Worm (Caenorhabditis elegans) whole organism, dauer: Measurements from ENCODE around the gene ZK757.1.

Experiments
- unc-62 ChIP-seq: sonication (generic microtip); optimal IDR thresholded peaks from 2 replicates; lab custom pipeline; 2017; ENCODE audit warnings: missing biosample characterization, missing genetic modification reagents, missing genetic modification characterization

The ZK757.1 gene

DNA sequence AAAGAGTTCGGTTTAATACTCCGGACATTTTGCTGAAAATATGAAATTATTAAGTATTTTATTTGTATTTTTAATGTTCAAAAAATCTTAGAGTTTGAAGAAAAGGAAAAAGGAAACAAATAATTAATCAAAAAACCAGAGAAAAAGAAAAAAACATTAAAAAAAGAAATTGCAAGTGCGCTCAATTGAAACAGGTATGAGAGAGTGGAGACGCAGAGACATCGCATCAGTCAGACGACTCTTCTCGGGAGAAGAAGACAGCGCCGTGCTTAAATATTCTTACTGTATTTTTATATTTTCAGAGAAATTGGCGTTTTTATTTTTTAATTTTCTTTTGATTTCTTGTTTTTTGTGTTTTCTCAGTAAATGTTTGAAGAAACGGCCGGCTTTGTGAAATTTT lies 22.8 kb downstream of the ZK757.1 start, which contains the start of gene mrpl-36:
TSS of gene mrpl-36 (minus strand) at position 34 of the 400 bp plus-strand sequence.
- TF ChIP-seq unc-62: no peak

ce11 chrIII:9846093-9846492 lies 24.8 kb downstream of the ZK757.1 start, which contains the start of gene K11H3.2:
K11H3.2 (plus strand) TSS chrIII:9846393.
- no peak for TF ChIP-seq unc-62

DNA sequence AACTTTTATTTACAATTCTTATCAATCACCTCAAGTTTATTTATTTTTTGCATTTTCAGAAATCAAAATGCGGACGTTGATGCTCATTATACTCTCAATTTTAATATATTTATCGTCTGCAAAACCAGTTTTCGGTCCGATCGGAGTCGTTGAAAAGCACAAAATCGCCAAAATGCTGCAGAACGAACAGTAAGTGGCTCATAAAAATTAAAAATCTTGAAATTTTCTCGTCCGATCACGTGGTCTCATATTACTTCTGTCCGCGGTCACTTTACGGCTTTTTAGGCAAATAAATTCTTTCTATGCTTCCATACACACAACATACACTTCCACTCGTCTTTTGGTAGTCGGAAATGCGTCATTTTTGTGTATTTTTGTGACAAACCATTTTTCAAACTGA lies 27.2 kb downstream of the ZK757.1 start, which contains the start of gene K11H3.5:
TSS of gene K11H3.5 (plus strand) at position 54 of the 400 bp plus-strand sequence.
- TF ChIP-seq unc-62: no peak

ce11 chrIII:9834888-9835287 lies 36.0 kb downstream of the ZK757.1 start, which contains the start of gene K11H3.8:
K11H3.8 (plus strand) TSS chrIII:9835188.
- no peak for TF ChIP-seq unc-62

DNA sequence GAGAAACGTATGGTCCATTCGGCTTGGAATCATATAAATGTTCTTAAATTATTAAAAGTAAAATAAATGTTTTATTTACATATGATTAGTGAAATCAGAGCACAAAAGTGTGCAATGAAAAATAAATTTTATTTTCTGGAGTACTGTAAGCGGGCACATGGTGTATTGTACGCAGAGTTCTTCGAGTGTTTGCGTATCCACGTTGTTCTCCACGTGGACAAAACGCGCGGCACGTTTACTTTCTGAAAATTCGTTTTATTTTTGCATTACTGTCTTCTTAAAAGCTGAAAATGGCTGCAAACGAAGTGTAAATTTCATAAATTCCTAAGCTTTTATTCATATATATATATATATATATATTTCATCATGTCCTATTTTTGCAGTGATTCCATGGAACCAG lies 38.4 kb downstream of the ZK757.1 start:
- no peak for TF ChIP-seq unc-62

ce11 chrIII:9830502-9830901 lies 40.4 kb downstream of the ZK757.1 start, which contains the start of gene ZK632.12:
ZK632.12 (plus strand) TSS chrIII:9830802.
- TF ChIP-seq unc-62: no peak

DNA sequence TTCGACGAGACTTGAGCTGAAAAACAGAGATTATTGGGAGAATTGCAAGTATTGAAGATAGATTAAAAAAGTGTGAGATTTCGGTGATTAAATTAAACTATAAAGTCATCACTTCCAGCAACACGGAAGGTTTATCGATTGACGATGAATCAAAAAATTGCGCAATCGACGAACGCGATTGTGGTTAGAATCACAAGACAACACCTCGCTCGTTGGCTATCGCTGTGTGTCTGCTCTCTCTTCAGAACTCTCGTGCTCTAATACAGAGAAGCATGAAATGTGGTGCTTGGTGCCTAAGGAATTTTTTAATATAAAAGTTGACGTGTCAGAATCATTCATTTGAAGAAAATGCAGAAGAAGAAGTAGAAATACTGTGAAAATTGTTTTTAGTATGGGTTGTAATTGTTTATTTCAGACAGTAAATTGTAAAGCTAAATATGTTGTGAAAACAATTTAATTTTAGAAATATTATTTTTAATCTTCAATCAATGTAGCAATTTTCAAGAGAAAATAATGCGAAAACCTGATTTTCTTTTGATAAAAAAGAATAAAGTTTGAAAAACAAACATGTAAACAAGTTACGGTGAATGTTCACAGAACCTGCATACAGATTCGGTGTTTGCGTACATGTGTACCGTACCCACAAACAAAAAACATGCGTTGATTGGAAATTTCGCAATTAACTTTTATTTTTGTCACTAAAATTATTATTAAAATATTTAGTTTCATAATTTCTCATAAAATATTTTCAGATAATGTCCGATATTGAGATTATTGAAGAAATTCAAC lies 43.6 kb downstream of the ZK757.1 start, which contains the start of the genes ZK632.10 and ZK632.11:
TSS of gene ZK632.10 (minus strand) at position 560 of the 789 bp plus-strand sequence.
TSS of gene ZK632.11 (plus strand) at position 753 of the 789 bp plus-strand sequence.
- no peak for TF ChIP-seq unc-62

ce11 chrIII:9826005-9826404 lies 44.9 kb downstream of the ZK757.1 start:
- TF ChIP-seq unc-62: no peak

DNA sequence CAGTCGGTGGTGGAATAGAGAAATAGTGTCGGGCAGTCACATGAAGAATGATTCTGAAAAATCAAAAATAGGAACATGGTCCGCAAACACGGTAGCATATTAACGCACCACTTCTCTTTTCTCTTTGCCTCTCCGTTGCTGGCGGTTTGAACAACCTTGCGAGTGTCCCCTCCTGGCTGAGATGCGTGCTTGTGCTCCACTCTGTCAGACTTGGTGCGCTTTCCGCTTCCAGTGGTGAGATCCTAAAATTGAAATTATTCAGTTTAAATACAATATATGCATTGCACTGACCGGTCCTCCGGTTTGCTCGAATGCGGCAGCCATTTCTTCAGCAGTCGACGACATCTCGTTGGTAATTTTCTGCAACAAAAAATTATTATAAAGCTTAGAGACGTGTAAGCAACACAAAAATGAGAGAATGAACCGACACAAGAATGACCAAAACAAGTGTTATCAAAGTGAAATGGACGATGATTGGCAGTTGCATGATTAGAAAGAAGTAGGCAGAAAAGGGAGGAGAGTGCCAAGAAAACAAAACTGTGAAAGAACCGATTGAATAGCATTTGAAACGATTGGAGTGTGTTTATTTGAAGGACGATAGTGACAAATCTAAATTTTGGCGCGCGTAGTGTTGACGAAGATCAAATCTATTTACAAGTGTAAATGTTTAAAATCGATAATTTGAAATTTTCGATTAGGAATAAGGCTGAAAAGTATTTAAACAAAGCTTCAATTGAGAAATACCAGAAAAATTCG lies 45.7 kb downstream of the ZK757.1 start, which contains the start of gene ZK632.9:
TSS of gene ZK632.9 (minus strand) at position 360 of the 756 bp plus-strand sequence.
- no peak for TF ChIP-seq unc-62

DNA sequence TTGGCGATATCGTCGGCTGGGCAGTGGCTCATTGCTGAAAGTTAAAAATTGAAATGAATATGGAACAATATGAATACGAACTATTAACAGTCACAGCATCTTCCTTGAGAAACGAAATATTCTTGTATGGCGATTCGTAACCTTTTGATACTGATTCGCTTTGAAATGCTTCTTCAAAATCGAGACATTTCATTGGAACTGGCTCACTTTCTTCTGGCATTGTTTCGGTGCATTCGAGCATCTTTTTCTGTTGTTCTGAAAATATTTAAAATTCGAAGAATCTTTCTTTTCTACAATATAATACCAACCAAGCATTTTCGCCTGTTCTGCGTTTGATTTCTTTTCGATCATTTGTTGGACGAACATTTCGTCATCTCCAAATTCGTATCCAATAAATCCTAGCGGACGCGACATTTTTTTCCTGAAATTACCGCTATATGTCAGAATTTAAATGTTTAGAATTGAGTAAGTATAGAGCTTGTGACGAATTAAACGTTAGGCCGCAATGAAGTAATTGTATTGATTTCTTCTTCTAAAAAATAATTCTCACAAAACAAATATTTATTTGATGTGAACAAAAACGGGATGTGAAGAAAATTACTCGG lies 46.5 kb downstream of the ZK757.1 start, which contains the start of gene lin-52:
TSS of gene lin-52 (minus strand) at position 421 of the 605 bp plus-strand sequence.
- no peak for TF ChIP-seq unc-62

ce11 chrIII:9823748-9824147 lies 47.2 kb downstream of the ZK757.1 start:
- no peak for TF ChIP-seq unc-62

- TF ChIP-seq unc-62: no peak
Observed at ce11 chrIII:9822942-9823341, 48.0 kb downstream of the ZK757.1 start, which contains the start of gene arl-5. arl-5 (plus strand) TSS chrIII:9823242.

DNA sequence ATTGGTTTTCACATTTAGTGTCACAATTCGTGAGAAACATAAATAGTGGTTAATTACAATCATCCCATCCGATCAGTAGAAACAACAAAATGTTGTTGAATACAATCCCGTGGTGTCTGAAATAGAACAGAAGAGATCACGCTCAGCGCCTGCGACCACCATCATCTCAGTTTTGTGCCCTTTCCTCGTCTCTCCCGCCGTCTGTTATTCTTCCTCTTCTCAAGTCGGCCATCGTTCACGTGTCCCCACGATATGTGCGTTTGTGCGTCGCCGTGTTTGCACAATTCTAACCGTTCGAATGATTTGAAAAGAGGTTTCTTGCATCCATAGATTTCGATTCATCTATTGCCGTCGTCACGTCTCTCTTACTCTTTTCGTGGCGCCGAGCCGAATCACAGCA lies 52.2 kb downstream of the ZK757.1 start, which contains the start of gene panl-3:
TSS of gene panl-3 (plus strand) at position 294 of the 400 bp plus-strand sequence.
- no peak for TF ChIP-seq unc-62
